Fruit fly (Drosophila melanogaster) whole organism, embryonic: ENCODE data around the gene CG8142.

Experiments
- Bgb ChIP-seq: fragments of 200-800 bp; sonication (Bioruptor generic); IDR thresholded peaks from 2 replicates; pipeline ENCODE4 v1.3.6; 2022; ENCODE audit warnings: missing biosample characterization, missing genetic modification characterization; ENCODE audit not compliant: partially characterized antibody
- CG10274 ChIP-seq: fragments of 200-800 bp; sonication (Bioruptor generic); optimal IDR thresholded peaks from 3 replicates; lab custom pipeline; 2017; ENCODE audit warnings: missing biosample characterization, mild to moderate bottlenecking, missing genetic modification characterization
- CG12391 ChIP-seq: fragments of 200-800 bp; sonication (Bioruptor generic); optimal IDR thresholded peaks from 3 replicates; lab custom pipeline; 2018; ENCODE audit warnings: missing biosample characterization, mild to moderate bottlenecking, missing genetic modification characterization, moderate library complexity
- CG12769 ChIP-seq: fragments of 200-800 bp; sonication (Bioruptor generic); optimal IDR thresholded peaks from 2 replicates; lab custom pipeline; 2019; ENCODE audit warnings: missing biosample characterization, mild to moderate bottlenecking, missing genetic modification characterization, moderate library complexity
- CG14050 ChIP-seq: fragments of 200-800 bp; sonication (Bioruptor generic); IDR thresholded peaks from 3 replicates; pipeline ENCODE4 v1.3.6; 2022; ENCODE audit warnings: missing biosample characterization, missing genetic modification characterization
- CG14441 ChIP-seq: fragments of 200-800 bp; sonication (Bioruptor generic); IDR thresholded peaks from 2 replicates; pipeline ENCODE4 v1.3.6; 2022; ENCODE audit warnings: missing biosample characterization, missing genetic modification characterization
- CG15011 ChIP-seq: fragments of 200-800 bp; sonication (Bioruptor generic); optimal IDR thresholded peaks from 3 replicates; lab custom pipeline; 2018; ENCODE audit warnings: missing biosample characterization, mild to moderate bottlenecking, missing genetic modification characterization
- CG15601 ChIP-seq: fragments of 200-800 bp; sonication (Bioruptor generic); optimal IDR thresholded peaks from 3 replicates; lab custom pipeline; 2019; ENCODE audit warnings: missing biosample characterization, mild to moderate bottlenecking, missing genetic modification characterization, moderate library complexity
- CG17359 ChIP-seq: fragments of 200-800 bp; sonication (Bioruptor generic); optimal IDR thresholded peaks from 3 replicates; lab custom pipeline; 2018; ENCODE audit warnings: missing biosample characterization, mild to moderate bottlenecking, missing genetic modification characterization, moderate library complexity
- CG17912 ChIP-seq: fragments of 200-800 bp; sonication (Bioruptor generic); optimal IDR thresholded peaks from 2 replicates; lab custom pipeline; 2018; ENCODE audit warnings: missing biosample characterization, mild to moderate bottlenecking, missing genetic modification characterization
- CG18619 ChIP-seq: fragments of 200-800 bp; sonication (Bioruptor generic); optimal IDR thresholded peaks from 3 replicates; lab custom pipeline; 2017; ENCODE audit warnings: missing biosample characterization, mild to moderate bottlenecking, missing genetic modification characterization
- CG2202 ChIP-seq: fragments of 200-800 bp; sonication (Bioruptor generic); optimal IDR thresholded peaks from 2 replicates; lab custom pipeline; 2018; ENCODE audit warnings: missing biosample characterization, mild to moderate bottlenecking, missing genetic modification characterization
- CG2678 ChIP-seq: fragments of 200-800 bp; sonication (Bioruptor generic); optimal IDR thresholded peaks from 3 replicates; lab custom pipeline; 2019; ENCODE audit warnings: missing biosample characterization, mild to moderate bottlenecking, missing genetic modification characterization, moderate library complexity
- CG3281 ChIP-seq: fragments of 200-800 bp; sonication (Bioruptor generic); optimal IDR thresholded peaks from 3 replicates; lab custom pipeline; 2017; ENCODE audit warnings: missing biosample characterization, mild to moderate bottlenecking, missing genetic modification characterization
- CG33213 ChIP-seq: fragments of 200-800 bp; sonication (Bioruptor generic); optimal IDR thresholded peaks from 3 replicates; lab custom pipeline; 2016; ENCODE audit warnings: missing biosample characterization, missing genetic modification characterization
- CG3407 ChIP-seq: fragments of 200-800 bp; sonication (Bioruptor generic); optimal IDR thresholded peaks from 2 replicates; lab custom pipeline; 2018; ENCODE audit warnings: missing biosample characterization, mild to moderate bottlenecking, missing genetic modification characterization
- CG4617 ChIP-seq: fragments of 200-800 bp; sonication (Bioruptor generic); optimal IDR thresholded peaks from 3 replicates; lab custom pipeline; 2016; ENCODE audit warnings: missing biosample characterization, missing genetic modification characterization, borderline replicate concordance
- CG7963 ChIP-seq: fragments of 200-800 bp; sonication (Bioruptor generic); IDR thresholded peaks from 3 replicates; pipeline ENCODE4 v1.3.6; 2022; ENCODE audit warnings: missing biosample characterization, missing genetic modification characterization; ENCODE audit not compliant: partially characterized antibody
- CG9215 ChIP-seq: fragments of 200-800 bp; sonication (Bioruptor generic); IDR thresholded peaks from 2 replicates; pipeline ENCODE4 v1.3.6; 2022; ENCODE audit warnings: missing biosample characterization, missing genetic modification characterization
- CG9797 ChIP-seq: fragments of 200-800 bp; sonication (Bioruptor generic); optimal IDR thresholded peaks from 3 replicates; lab custom pipeline; 2018; ENCODE audit warnings: missing biosample characterization, mild to moderate bottlenecking, missing genetic modification characterization
- Dll ChIP-seq: fragments of 200-800 bp; sonication (Bioruptor generic); IDR thresholded peaks from 4 replicates; pipeline ENCODE4 v1.3.6; 2022; ENCODE audit warnings: missing biosample characterization, missing genetic modification characterization; ENCODE audit not compliant: partially characterized antibody
- HHEX ChIP-seq: fragments of 200-800 bp; sonication (Bioruptor generic); optimal IDR thresholded peaks from 3 replicates; lab custom pipeline; 2017; ENCODE audit warnings: missing biosample characterization, mild to moderate bottlenecking, missing genetic modification characterization, missing genetic modification reagents
- HLHmδ ChIP-seq: fragments of 200-800 bp; sonication (Bioruptor generic); optimal IDR thresholded peaks from 2 replicates; lab custom pipeline; 2018; ENCODE audit warnings: missing biosample characterization, mild to moderate bottlenecking, missing genetic modification characterization, moderate library complexity
- Lpt ChIP-seq: fragments of >200 bp; optimal IDR thresholded peaks from 2 replicates; lab custom pipeline; 2018; ENCODE audit warnings: missing biosample characterization, missing genetic modification characterization
- MBD-R2 ChIP-seq: fragments of 200-800 bp; sonication (Bioruptor generic); IDR thresholded peaks from 2 replicates; pipeline ENCODE4 v1.3.6; 2022; ENCODE audit warnings: missing biosample characterization, missing genetic modification characterization
- Mad ChIP-seq: fragments of 200-800 bp; sonication (Bioruptor generic); optimal IDR thresholded peaks from 2 replicates; lab custom pipeline; 2016; ENCODE audit warnings: missing biosample characterization, missing genetic modification characterization
- Oli ChIP-seq: fragments of 200-800 bp; sonication (Bioruptor generic); optimal IDR thresholded peaks from 2 replicates; lab custom pipeline; 2018; ENCODE audit warnings: missing biosample characterization, mild to moderate bottlenecking, missing genetic modification characterization, moderate library complexity
- PHDP ChIP-seq: fragments of 200-800 bp; sonication (Bioruptor generic); optimal IDR thresholded peaks from 3 replicates; lab custom pipeline; 2018; ENCODE audit warnings: missing biosample characterization, mild to moderate bottlenecking, missing genetic modification characterization, moderate library complexity
- Sox100B ChIP-seq: fragments of 200-800 bp; sonication (Bioruptor generic); optimal IDR thresholded peaks from 3 replicates; lab custom pipeline; 2018; ENCODE audit warnings: missing biosample characterization, mild to moderate bottlenecking, missing genetic modification characterization
- TFAM ChIP-seq: fragments of 200-800 bp; sonication (Bioruptor generic); optimal IDR thresholded peaks from 2 replicates; lab custom pipeline; 2017; ENCODE audit warnings: missing biosample characterization, missing genetic modification characterization, inconsistent platforms
- Xrp1 ChIP-seq: fragments of 200-800 bp; sonication (Bioruptor generic); IDR thresholded peaks from 2 replicates; pipeline ENCODE4 v1.3.6; 2022; ENCODE audit warnings: missing biosample characterization, missing genetic modification characterization
- ara ChIP-seq: fragments of 200-800 bp; sonication (Bioruptor generic); IDR thresholded peaks from 2 replicates; pipeline ENCODE4 v1.3.6; 2022; ENCODE audit warnings: missing biosample characterization, missing genetic modification characterization
- ase ChIP-seq: fragments of 200-800 bp; sonication (Bioruptor generic); IDR thresholded peaks from 3 replicates; pipeline ENCODE4 v1.3.6; 2022; ENCODE audit warnings: missing biosample characterization, missing genetic modification characterization
- chif ChIP-seq, 2 experiments: fragments of 200-800 bp; sonication (Bioruptor generic); optimal IDR thresholded peaks; 3 replicates each; lab custom pipeline; 2016; ENCODE audit warnings: missing biosample characterization in 2 of 2, missing genetic modification characterization in 2 of 2
- exex ChIP-seq: fragments of 200-800 bp; sonication (Bioruptor generic); optimal IDR thresholded peaks from 4 replicates; lab custom pipeline; 2018; ENCODE audit warnings: missing biosample characterization, mild to moderate bottlenecking, missing genetic modification characterization, moderate library complexity
- fd64A ChIP-seq: fragments of 200-800 bp; sonication (Bioruptor generic); optimal IDR thresholded peaks from 3 replicates; lab custom pipeline; 2018; ENCODE audit warnings: missing biosample characterization, mild to moderate bottlenecking, missing genetic modification characterization
- ftz-f1 ChIP-seq: fragments of 200-800 bp; sonication (Bioruptor generic); optimal IDR thresholded peaks from 2 replicates; lab custom pipeline; 2016; ENCODE audit warnings: missing biosample characterization, missing genetic modification characterization
- grn ChIP-seq: fragments of 200-800 bp; sonication (Bioruptor generic); optimal IDR thresholded peaks from 3 replicates; lab custom pipeline; 2017; ENCODE audit warnings: missing biosample characterization, missing genetic modification characterization
- gsb ChIP-seq: fragments of 200-800 bp; sonication (Bioruptor generic); IDR thresholded peaks from 2 replicates; pipeline ENCODE4 v1.3.6; 2022; ENCODE audit warnings: missing biosample characterization, missing genetic modification characterization
- jing ChIP-seq: fragments of 200-800 bp; sonication (Bioruptor generic); optimal IDR thresholded peaks from 2 replicates; lab custom pipeline; 2018; ENCODE audit warnings: missing biosample characterization, mild to moderate bottlenecking, missing genetic modification characterization
- lbe ChIP-seq: fragments of 200-800 bp; sonication (Bioruptor generic); optimal IDR thresholded peaks from 2 replicates; lab custom pipeline; 2016; ENCODE audit warnings: missing biosample characterization, mild to moderate bottlenecking, missing genetic modification characterization
- lmd ChIP-seq: fragments of 200-800 bp; sonication (Bioruptor generic); IDR thresholded peaks from 2 replicates; pipeline ENCODE4 v1.3.6; 2022; ENCODE audit warnings: missing biosample characterization, missing genetic modification characterization
- lov ChIP-seq, 2 experiments: fragments of 200-800 bp in 1 of 2; fragments of >200 bp in 1 of 2; sonication (Bioruptor generic) in 1 of 2; IDR thresholded peaks in 1 of 2; optimal IDR thresholded peaks in 1 of 2; 2 replicates in 1 of 2; 3 replicates in 1 of 2; pipeline versions ENCODE4 v1.3.6 to Lab custom; 2017 to 2022; ENCODE audit warnings: missing biosample characterization in 1 of 2, missing genetic modification characterization in 1 of 2
- nmo ChIP-seq: fragments of 200-800 bp; sonication (Bioruptor generic); optimal IDR thresholded peaks from 2 replicates; lab custom pipeline; 2018; ENCODE audit warnings: missing biosample characterization, mild to moderate bottlenecking, missing genetic modification characterization, moderate library complexity
- p53 ChIP-seq: fragments of 200-800 bp; sonication (Bioruptor generic); optimal IDR thresholded peaks from 2 replicates; lab custom pipeline; 2016; ENCODE audit warnings: missing biosample characterization, missing genetic modification characterization
- pum ChIP-seq: fragments of 200-800 bp; sonication (Bioruptor generic); optimal IDR thresholded peaks from 2 replicates; lab custom pipeline; 2016; ENCODE audit warnings: missing biosample characterization, missing genetic modification characterization
- salm ChIP-seq: fragments of 200-800 bp; sonication (Bioruptor generic); optimal IDR thresholded peaks from 2 replicates; lab custom pipeline; 2018; ENCODE audit warnings: missing biosample characterization, mild to moderate bottlenecking, missing genetic modification characterization
- tna ChIP-seq: fragments of 200-800 bp; sonication (Bioruptor generic); IDR thresholded peaks from 2 replicates; pipeline ENCODE4 v1.3.6; 2022; ENCODE audit warnings: missing biosample characterization, missing genetic modification characterization; ENCODE audit not compliant: partially characterized antibody
- wdn ChIP-seq: fragments of 200-800 bp; sonication (Bioruptor generic); IDR thresholded peaks from 2 replicates; pipeline ENCODE4 v1.3.6; 2022; ENCODE audit warnings: missing biosample characterization, missing genetic modification characterization
- wek ChIP-seq: fragments of 200-800 bp; sonication (Bioruptor generic); optimal IDR thresholded peaks from 3 replicates; lab custom pipeline; 2018; ENCODE audit warnings: missing biosample characterization, mild to moderate bottlenecking, missing genetic modification characterization, moderate library complexity
- zfh2 ChIP-seq: fragments of 200-800 bp; sonication (Bioruptor generic); optimal IDR thresholded peaks from 2 replicates; lab custom pipeline; 2016; ENCODE audit warnings: missing biosample characterization, missing genetic modification characterization

CG8142 gene

dm6 chrX:17852457-17852856 lies 8.0 kb upstream of the CG8142 start, which contains the start of gene CG32554 (continued):
- TF ChIP-seq CG18619 (GFP tag; lab: Kevin White, UChicago), result no peak
- TF ChIP-seq PHDP (tag; lab: Kevin White, UChicago), result no peak
- TF ChIP-seq Xrp1 (GFP tag; lab: Robert Waterston, UW), result no peak
- TF ChIP-seq wdn (GFP tag; lab: Robert Waterston, UW), result no peak
- peak; percentile 11 for TF ChIP-seq lbe (GFP tag; lab: Kevin White, UChicago)
- TF ChIP-seq lmd (GFP tag; lab: Robert Waterston, UW), result no peak
- peak; percentile 91 for TF ChIP-seq Bgb (GFP tag; lab: Robert Waterston, UW)
- no peak for TF ChIP-seq HLHmδ (GFP tag; lab: Kevin White, UChicago)
- no peak for TF ChIP-seq CG9797 (GFP tag; lab: Kevin White, UChicago)
- TF ChIP-seq CG15011 (GFP tag; lab: Kevin White, UChicago), result no peak
- TF ChIP-seq gsb (GFP tag; lab: Robert Waterston, UW), result no peak
- no peak for TF ChIP-seq CG3407 (GFP tag; lab: Kevin White, UChicago)
- no peak for TF ChIP-seq CG33213 (GFP tag; lab: Kevin White, UChicago)
- TF ChIP-seq jing (GFP tag; lab: Kevin White, UChicago), result no peak
- no peak for TF ChIP-seq CG12769 (tag; lab: Kevin White, UChicago)
- TF ChIP-seq Sox100B, result no peak
- no peak for TF ChIP-seq pum
- no peak for TF ChIP-seq Lpt (GFP tag; lab: Kevin White, UChicago)
- peak; percentile 84 for TF ChIP-seq CG7963 (GFP tag; lab: Robert Waterston, UW)
- no peak for TF ChIP-seq CG2678 (tag; lab: Kevin White, UChicago)
- no peak for TF ChIP-seq CG10274 (GFP tag; lab: Kevin White, UChicago)
- TF ChIP-seq chif (GFP tag; optimal IDR thresholded peaks at IDR 0.05; lab: Kevin White, UChicago), result no peak
- no peak for TF ChIP-seq HHEX (GFP tag; lab: Kevin White, UChicago)
- TF ChIP-seq ase (GFP tag; lab: Robert Waterston, UW), result no peak
- TF ChIP-seq CG15601 (tag; lab: Kevin White, UChicago), result no peak
- no peak for TF ChIP-seq salm (tag; lab: Kevin White, UChicago)
- TF ChIP-seq Dll (GFP tag; lab: Robert Waterston, UW), result peak; percentile 93
- TF ChIP-seq fd64A, result no peak
- TF ChIP-seq p53 (GFP tag; lab: Kevin White, UChicago), result no peak
- TF ChIP-seq wek, result no peak
- TF ChIP-seq CG17912 (GFP tag; lab: Kevin White, UChicago), result no peak
- no peak for TF ChIP-seq CG14050
- no peak for TF ChIP-seq nmo (GFP tag; lab: Kevin White, UChicago)
- no peak for TF ChIP-seq grn (GFP tag; lab: Kevin White, UChicago)
- peak; percentile 85 for TF ChIP-seq tna (GFP tag; lab: Robert Waterston, UW)
- no peak for TF ChIP-seq ftz-f1 (GFP tag; lab: Kevin White, UChicago)
- no peak for TF ChIP-seq CG9215
- TF ChIP-seq CG4617 (GFP tag; lab: Kevin White, UChicago), result no peak
- TF ChIP-seq exex, result no peak
- TF ChIP-seq lov (optimal IDR thresholded peaks at IDR 0.05; lab: Kevin White, UChicago), result no peak
- no peak for TF ChIP-seq lov (GFP tag; IDR thresholded peaks at IDR 0.05; lab: Robert Waterston, UW)
- no peak for TF ChIP-seq CG17359
- no peak for TF ChIP-seq CG14441 (GFP tag; lab: Robert Waterston, UW)
- peak; percentile 69 for TF ChIP-seq MBD-R2 (GFP tag; lab: Robert Waterston, UW)
- no peak for TF ChIP-seq CG12391
- TF ChIP-seq Oli, result no peak
- TF ChIP-seq zfh2 (GFP tag; lab: Kevin White, UChicago), result no peak
- no peak for TF ChIP-seq Mad (GFP tag; lab: Kevin White, UChicago)
- TF ChIP-seq ara, result no peak
- no peak for TF ChIP-seq CG3281
- TF ChIP-seq CG2202 (tag; lab: Kevin White, UChicago), result no peak
- no peak for TF ChIP-seq TFAM
